Fruit fly (Drosophila melanogaster) whole organism, embryonic: ENCODE data around the gene CG11726.

Experiments used
- B-H2 ChIP-seq: fragments of 200-800 bp; sonication (Bioruptor generic); optimal IDR thresholded peaks from 2 replicates; lab custom pipeline; 2018; ENCODE audit warnings: missing biosample characterization, mild to moderate bottlenecking, missing genetic modification characterization
- Bdp1 ChIP-seq: fragments of 200-800 bp; sonication (Bioruptor generic); optimal IDR thresholded peaks from 3 replicates; lab custom pipeline; 2016; ENCODE audit warnings: missing biosample characterization, missing genetic modification characterization
- CG10274 ChIP-seq: fragments of 200-800 bp; sonication (Bioruptor generic); optimal IDR thresholded peaks from 3 replicates; lab custom pipeline; 2017; ENCODE audit warnings: missing biosample characterization, mild to moderate bottlenecking, missing genetic modification characterization
- CG10543 ChIP-seq: fragments of 200-800 bp; sonication (Bioruptor generic); optimal IDR thresholded peaks from 3 replicates; lab custom pipeline; 2017; ENCODE audit warnings: missing biosample characterization, mild to moderate bottlenecking, missing genetic modification characterization, moderate library complexity
- CG10979 ChIP-seq: fragments of 200-800 bp; sonication (Bioruptor generic); optimal IDR thresholded peaks from 2 replicates; lab custom pipeline; 2018; ENCODE audit warnings: missing biosample characterization, mild to moderate bottlenecking, missing genetic modification characterization, moderate library complexity
- CG13287 ChIP-seq: fragments of 200-800 bp; sonication (Bioruptor generic); IDR thresholded peaks from 2 replicates; pipeline ENCODE4 v1.3.6; 2022; ENCODE audit warnings: missing biosample characterization, missing genetic modification characterization; ENCODE audit not compliant: partially characterized antibody
- CG15011 ChIP-seq: fragments of 200-800 bp; sonication (Bioruptor generic); optimal IDR thresholded peaks from 3 replicates; lab custom pipeline; 2018; ENCODE audit warnings: missing biosample characterization, mild to moderate bottlenecking, missing genetic modification characterization
- CG15601 ChIP-seq: fragments of 200-800 bp; sonication (Bioruptor generic); optimal IDR thresholded peaks from 3 replicates; lab custom pipeline; 2019; ENCODE audit warnings: missing biosample characterization, mild to moderate bottlenecking, missing genetic modification characterization, moderate library complexity
- CG16815 ChIP-seq: fragments of 200-800 bp; sonication (Bioruptor generic); optimal IDR thresholded peaks from 3 replicates; lab custom pipeline; 2017; ENCODE audit warnings: missing biosample characterization, mild to moderate bottlenecking, missing genetic modification characterization
- CG17385 ChIP-seq: fragments of 200-800 bp; sonication (Bioruptor generic); optimal IDR thresholded peaks from 3 replicates; lab custom pipeline; 2018; ENCODE audit warnings: missing biosample characterization, mild to moderate bottlenecking, missing genetic modification characterization
- CG1792 ChIP-seq: fragments of 200-800 bp; sonication (Bioruptor generic); optimal IDR thresholded peaks from 2 replicates; lab custom pipeline; 2016; ENCODE audit warnings: missing biosample characterization, missing genetic modification characterization
- CG18476 ChIP-seq: fragments of 200-800 bp; sonication (Bioruptor generic); optimal IDR thresholded peaks from 2 replicates; lab custom pipeline; 2016; ENCODE audit warnings: missing biosample characterization, mild to moderate bottlenecking, missing genetic modification characterization
- CG2116 ChIP-seq: fragments of 200-800 bp; sonication (Bioruptor generic); optimal IDR thresholded peaks from 3 replicates; lab custom pipeline; 2018; ENCODE audit warnings: missing biosample characterization, mild to moderate bottlenecking, missing genetic modification characterization
- CG3065 ChIP-seq: fragments of 200-800 bp; sonication (Bioruptor generic); optimal IDR thresholded peaks from 2 replicates; lab custom pipeline; 2016; ENCODE audit warnings: missing biosample characterization, missing genetic modification characterization
- CG3838 ChIP-seq: fragments of 200-800 bp; sonication (Bioruptor generic); optimal IDR thresholded peaks from 3 replicates; lab custom pipeline; 2016; ENCODE audit warnings: missing biosample characterization, missing genetic modification characterization
- CG42726 ChIP-seq: fragments of 200-800 bp; sonication (Bioruptor generic); IDR thresholded peaks from 2 replicates; pipeline ENCODE4 v1.3.6; 2022; ENCODE audit warnings: missing biosample characterization, missing genetic modification characterization; ENCODE audit not compliant: partially characterized antibody
- CG9817 ChIP-seq: fragments of 200-800 bp; sonication (Bioruptor generic); optimal IDR thresholded peaks from 2 replicates; lab custom pipeline; 2018; ENCODE audit warnings: missing biosample characterization, mild to moderate bottlenecking, missing genetic modification characterization, moderate library complexity
- Dip2 ChIP-seq: fragments of 200-800 bp; sonication (Bioruptor generic); IDR thresholded peaks from 2 replicates; pipeline ENCODE4 v1.3.6; 2022; ENCODE audit warnings: missing biosample characterization, missing genetic modification characterization
- GATAe ChIP-seq: fragments of 200-800 bp; sonication (Bioruptor generic); conservative IDR thresholded peaks from 2 replicates; pipeline ENCODE4 v1.3.6; 2022; ENCODE audit warnings: missing biosample characterization, missing genetic modification characterization
- HLH3B ChIP-seq: fragments of 200-800 bp; sonication (Bioruptor generic); IDR thresholded peaks from 2 replicates; pipeline ENCODE4 v1.3.6; 2022; ENCODE audit warnings: missing biosample characterization, missing genetic modification characterization
- Hmx ChIP-seq: fragments of 200-800 bp; sonication (Bioruptor generic); optimal IDR thresholded peaks from 2 replicates; lab custom pipeline; 2016; ENCODE audit warnings: missing biosample characterization, missing genetic modification characterization
- MBD-R2 ChIP-seq: fragments of 200-800 bp; sonication (Bioruptor generic); IDR thresholded peaks from 2 replicates; pipeline ENCODE4 v1.3.6; 2022; ENCODE audit warnings: missing biosample characterization, missing genetic modification characterization
- NC2β ChIP-seq: fragments of 200-800 bp; sonication (Bioruptor generic); optimal IDR thresholded peaks from 2 replicates; lab custom pipeline; 2016; ENCODE audit warnings: missing biosample characterization, missing genetic modification characterization
- PHDP ChIP-seq: fragments of 200-800 bp; sonication (Bioruptor generic); optimal IDR thresholded peaks from 3 replicates; lab custom pipeline; 2018; ENCODE audit warnings: missing biosample characterization, mild to moderate bottlenecking, missing genetic modification characterization, moderate library complexity
- Ptx1 ChIP-seq: fragments of 200-800 bp; sonication (Bioruptor generic); IDR thresholded peaks from 2 replicates; pipeline ENCODE4 v1.3.6; 2022; ENCODE audit warnings: missing biosample characterization, missing genetic modification characterization
- Rfx ChIP-seq: fragments of 200-800 bp; sonication (Bioruptor generic); IDR thresholded peaks from 2 replicates; pipeline ENCODE4 v1.3.6; 2022; ENCODE audit warnings: missing biosample characterization, missing genetic modification characterization
- Sry-β ChIP-seq: fragments of 200-800 bp; sonication (Bioruptor generic); optimal IDR thresholded peaks from 2 replicates; lab custom pipeline; 2018; ENCODE audit warnings: missing biosample characterization, mild to moderate bottlenecking, missing genetic modification characterization, moderate library complexity
- Ssrp ChIP-seq: fragments of 200-800 bp; sonication (Bioruptor generic); optimal IDR thresholded peaks from 2 replicates; lab custom pipeline; 2018; ENCODE audit warnings: missing biosample characterization, mild to moderate bottlenecking, missing genetic modification characterization, moderate library complexity
- crp ChIP-seq, 2 experiments: fragments of 200-800 bp; sonication (Bioruptor generic); optimal IDR thresholded peaks; 2 replicates in 1 of 2; 3 replicates in 1 of 2; lab custom pipeline; 2017; ENCODE audit warnings: missing biosample characterization in 2 of 2, missing genetic modification characterization in 2 of 2, mild to moderate bottlenecking in 1 of 2, moderate library complexity in 1 of 2
- danr ChIP-seq: fragments of 200-800 bp; sonication (Bioruptor generic); IDR thresholded peaks from 2 replicates; pipeline ENCODE4 v1.3.6; 2022; ENCODE audit warnings: missing biosample characterization, missing genetic modification characterization
- emc ChIP-seq: fragments of 200-800 bp; sonication (Bioruptor generic); optimal IDR thresholded peaks from 2 replicates; lab custom pipeline; 2016; ENCODE audit warnings: missing biosample characterization, missing genetic modification characterization
- ems ChIP-seq: fragments of 200-800 bp; sonication (Bioruptor generic); optimal IDR thresholded peaks from 3 replicates; lab custom pipeline; 2016; ENCODE audit warnings: missing biosample characterization, missing genetic modification characterization
- gce ChIP-seq: fragments of 200-800 bp; sonication (Bioruptor generic); IDR thresholded peaks from 3 replicates; pipeline ENCODE4 v1.3.6; 2022; ENCODE audit warnings: missing biosample characterization, missing genetic modification characterization
- gfzf ChIP-seq: fragments of 200-800 bp; sonication (Bioruptor generic); optimal IDR thresholded peaks from 2 replicates; lab custom pipeline; 2016; ENCODE audit warnings: missing biosample characterization, mild to moderate bottlenecking, missing genetic modification characterization, moderate library complexity
- hb ChIP-seq: fragments of 200-800 bp; sonication (Bioruptor generic); IDR thresholded peaks from 3 replicates; pipeline ENCODE4 v1.3.6; 2022; ENCODE audit warnings: missing biosample characterization, missing genetic modification characterization; ENCODE audit not compliant: partially characterized antibody
- her ChIP-seq: fragments of 200-800 bp; sonication (Bioruptor generic); optimal IDR thresholded peaks from 2 replicates; lab custom pipeline; 2016; ENCODE audit warnings: missing biosample characterization, missing genetic modification characterization
- ind ChIP-seq: fragments of 200-800 bp; sonication (Bioruptor generic); optimal IDR thresholded peaks from 3 replicates; lab custom pipeline; 2016; ENCODE audit warnings: missing biosample characterization, missing genetic modification characterization
- pfk ChIP-seq: fragments of 200-800 bp; sonication (Bioruptor generic); optimal IDR thresholded peaks from 2 replicates; lab custom pipeline; 2018; ENCODE audit warnings: missing biosample characterization, mild to moderate bottlenecking, missing genetic modification characterization, moderate library complexity
- row ChIP-seq: fragments of 200-800 bp; sonication (Bioruptor generic); IDR thresholded peaks from 3 replicates; pipeline ENCODE4 v1.3.6; 2022; ENCODE audit warnings: missing biosample characterization, missing genetic modification characterization
- sr ChIP-seq: fragments of 200-800 bp; sonication (Bioruptor generic); IDR thresholded peaks from 3 replicates; pipeline ENCODE4 v1.3.6; 2022; ENCODE audit warnings: missing biosample characterization, missing genetic modification characterization
- tup ChIP-seq: fragments of 200-800 bp; sonication (Bioruptor generic); optimal IDR thresholded peaks from 2 replicates; lab custom pipeline; 2016; ENCODE audit warnings: missing biosample characterization, mild to moderate bottlenecking, missing genetic modification characterization, moderate library complexity

The CG11726 gene

DNA sequence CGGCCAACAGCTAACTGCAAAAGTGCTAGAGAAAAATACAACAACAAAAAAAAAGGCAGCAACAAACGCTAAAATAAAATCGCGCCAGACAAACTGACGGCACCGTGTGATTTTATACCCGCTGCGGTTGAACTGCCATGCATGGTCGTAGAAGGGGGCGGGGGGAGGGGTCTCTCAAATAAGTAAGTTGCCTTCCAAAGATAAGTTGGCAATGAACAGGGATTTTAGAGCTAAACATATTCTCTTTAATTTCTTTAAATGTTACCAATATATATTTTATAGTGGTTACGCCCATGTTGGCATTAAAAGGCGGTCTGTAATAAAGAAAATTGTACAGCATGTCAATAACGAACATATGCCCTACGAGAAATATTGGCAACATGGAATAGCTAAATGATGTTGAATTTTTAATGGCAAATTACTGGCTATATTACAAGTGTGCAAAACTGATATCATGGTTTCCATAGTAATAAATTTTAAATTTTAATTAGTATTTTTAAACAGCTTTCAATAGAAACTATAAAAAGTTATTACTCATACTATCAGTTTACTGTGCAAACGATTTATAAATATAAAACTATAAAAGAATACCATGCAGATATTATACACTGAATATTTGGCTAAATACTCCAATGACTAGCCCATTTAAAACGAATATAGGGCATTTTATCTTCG lies 36.9 kb downstream of the CG11726 start (continued):
- peak; percentile 78 for TF ChIP-seq PHDP (tag; lab: Kevin White, UChicago)
- no peak for TF ChIP-seq MBD-R2 (GFP tag; lab: Robert Waterston, UW)
- TF ChIP-seq CG10274 (GFP tag; lab: Kevin White, UChicago), result peak; percentile 34
- peak; percentile 50 for TF ChIP-seq tup (GFP tag; lab: Kevin White, UChicago)
- peak; percentile 57 for TF ChIP-seq CG15011 (GFP tag; lab: Kevin White, UChicago)
- TF ChIP-seq danr (GFP tag; lab: Robert Waterston, UW), result peak; percentile 69
- no peak for TF ChIP-seq CG1792 (GFP tag; lab: Kevin White, UChicago)
- no peak for TF ChIP-seq CG10979
- no peak for TF ChIP-seq gce (GFP tag; lab: Robert Waterston, UW)
- peak; percentile 87 for TF ChIP-seq Rfx (GFP tag; lab: Robert Waterston, UW)
- peak; percentile 56 for TF ChIP-seq NC2β (GFP tag; lab: Kevin White, UChicago)
- TF ChIP-seq HLH3B (GFP tag; lab: Robert Waterston, UW), result peak; percentile 75
- peak; percentile 80 for TF ChIP-seq row (GFP tag; lab: Robert Waterston, UW)
- peak in 1 of 2 experiments; percentile 16 for TF ChIP-seq crp (GFP tag; optimal IDR thresholded peaks at IDR 0.05; lab: Kevin White, UChicago)
- no peak for TF ChIP-seq her (GFP tag; lab: Kevin White, UChicago)
- TF ChIP-seq sr (GFP tag; lab: Robert Waterston, UW), result no peak
- TF ChIP-seq Sry-β, result no peak
- peak; percentile 12 for TF ChIP-seq Bdp1 (GFP tag; lab: Kevin White, UChicago)
- peak; percentile 87 for TF ChIP-seq Ptx1 (GFP tag; lab: Robert Waterston, UW)
- TF ChIP-seq ind, result peak; percentile 76
- no peak for TF ChIP-seq emc (GFP tag; lab: Kevin White, UChicago)
- TF ChIP-seq hb (GFP tag; lab: Robert Waterston, UW), result no peak
- TF ChIP-seq CG18476 (GFP tag; lab: Kevin White, UChicago), result no peak
- TF ChIP-seq CG42726, result no peak
- TF ChIP-seq CG2116, result peak; percentile 0
- peak; percentile 84 for TF ChIP-seq CG9817 (tag; lab: Kevin White, UChicago)
- TF ChIP-seq pfk (GFP tag; lab: Kevin White, UChicago), result no peak
- no peak for TF ChIP-seq Dip2
- no peak for TF ChIP-seq CG13287
- no peak for TF ChIP-seq CG3838 (GFP tag; lab: Kevin White, UChicago)
- peak; percentile 64 for TF ChIP-seq CG17385
- no peak for TF ChIP-seq Hmx
- peak; percentile 53 for TF ChIP-seq ems (GFP tag; lab: Kevin White, UChicago)
- TF ChIP-seq Ssrp, result peak; percentile 69
- TF ChIP-seq B-H2 (GFP tag; lab: Kevin White, UChicago), result peak; percentile 27
- TF ChIP-seq CG15601 (tag; lab: Kevin White, UChicago), result peak; percentile 18
- TF ChIP-seq gfzf (GFP tag; lab: Kevin White, UChicago), result no peak
- peak; percentile 50 for TF ChIP-seq CG3065
- TF ChIP-seq CG16815 (GFP tag; lab: Kevin White, UChicago), result peak; percentile 64
- TF ChIP-seq GATAe, result no peak
- TF ChIP-seq CG10543 (GFP tag; lab: Kevin White, UChicago), result no peak
